Fruit fly (Drosophila melanogaster): ENCODE results near the gene CG31674.

CG31674 gene

dm6 chr2L:20799991-20800897 lies 30.8 kb upstream of the CG31674 start (continued):
- TF ChIP-seq Bgb (GFP tag; IDR thresholded peaks at IDR 0.05; ENCODE audit: partially characterized antibody) (no peak), pho (GFP tag; optimal IDR thresholded peaks at IDR 0.05) (peak; percentile 80), CG30020 (tag; optimal IDR thresholded peaks at IDR 0.05) (no peak), Stat92E (GFP tag; optimal IDR thresholded peaks at IDR 0.05) (no peak), CG12769 (tag; optimal IDR thresholded peaks at IDR 0.05) (peak; percentile 93), Abd-B (GFP tag; optimal IDR thresholded peaks at IDR 0.05) (peak; percentile 68), repo (GFP tag; optimal IDR thresholded peaks at IDR 0.05) (peak; percentile 36), CG7745 (tag; optimal IDR thresholded peaks at IDR 0.05) (no peak), tap (tag; optimal IDR thresholded peaks at IDR 0.05) (peak; percentile 57), CG12071 (GFP tag; optimal IDR thresholded peaks at IDR 0.05) (peak; percentile 77), gro (GFP tag; optimal IDR thresholded peaks at IDR 0.05) (peak; percentile 88), CG16863 (GFP tag; optimal IDR thresholded peaks at IDR 0.05) (peak; percentile 74), lilli (GFP tag; optimal IDR thresholded peaks at IDR 0.05) (peak; percentile 87), CG17829 (tag; optimal IDR thresholded peaks at IDR 0.05) (peak; percentile 63), CG10267 (tag; optimal IDR thresholded peaks at IDR 0.05) (peak; percentile 60), tio (GFP tag; optimal IDR thresholded peaks at IDR 0.05) (peak; percentile 63), Mes4 (GFP tag; optimal IDR thresholded peaks at IDR 0.05) (peak; percentile 39), shn (GFP tag; optimal IDR thresholded peaks at IDR 0.05) (peak; percentile 56), CG2889 (GFP tag; IDR thresholded peaks at IDR 0.05) (peak; percentile 64; the same call in 2 of the 3 replicates), CG1233 (GFP tag; optimal IDR thresholded peaks at IDR 0.05) (peak; percentile 69), CG1792 (GFP tag; optimal IDR thresholded peaks at IDR 0.05) (peak; percentile 69), NK7.1 (GFP tag; optimal IDR thresholded peaks at IDR 0.05) (peak; percentile 61), CG15696 (tag; optimal IDR thresholded peaks at IDR 0.05) (peak; percentile 65), seq (GFP tag; IDR thresholded peaks at IDR 0.05) (peak; percentile 60; the same call in 1 of the 2 replicates), Antp (GFP tag; optimal IDR thresholded peaks at IDR 0.05) (peak; percentile 79), CG2712 (tag; optimal IDR thresholded peaks at IDR 0.05) (peak; percentile 77), inv (GFP tag; IDR thresholded peaks at IDR 0.05; ENCODE audit: partially characterized antibody) (no peak), CG11085 (GFP tag; IDR thresholded peaks at IDR 0.05) (peak; percentile 69), CG2129 (GFP tag; IDR thresholded peaks at IDR 0.05; ENCODE audit: partially characterized antibody) (no peak), Scr (GFP tag; IDR thresholded peaks at IDR 0.05; ENCODE audit: partially characterized antibody) (no peak), CG13624 (GFP tag; optimal IDR thresholded peaks at IDR 0.05) (peak; percentile 86), sens (GFP tag) (peak; percentile 93), Hey (tag; optimal IDR thresholded peaks at IDR 0.05) (peak; percentile 38), CG3163 (GFP tag; optimal IDR thresholded peaks at IDR 0.05) (peak; percentile 34), btn (GFP tag; optimal IDR thresholded peaks at IDR 0.05) (peak; percentile 61), org-1 (GFP tag; optimal IDR thresholded peaks at IDR 0.05) (peak; percentile 74), Drgx (GFP tag; IDR thresholded peaks at IDR 0.05) (peak; percentile 79), CG1832 (GFP tag; optimal IDR thresholded peaks at IDR 0.05) (peak; percentile 51), Rx (GFP tag; IDR thresholded peaks at IDR 0.05) (peak; percentile 60; the same call in 1 of the 2 replicates), tin (GFP tag; optimal IDR thresholded peaks at IDR 0.05) (peak; percentile 68), odd (GFP tag; optimal IDR thresholded peaks at IDR 0.05) (peak; percentile 40), en (GFP tag; optimal IDR thresholded peaks at IDR 0.05) (peak; percentile 71), schlank (tag; optimal IDR thresholded peaks at IDR 0.05) (peak; percentile 83), gfzf (GFP tag; optimal IDR thresholded peaks at IDR 0.05) (no peak), NFAT (GFP tag; IDR thresholded peaks at IDR 0.05) (peak; percentile 73), CG9437 (GFP tag; optimal IDR thresholded peaks at IDR 0.05) (peak; percentile 41), vvl (GFP tag; IDR thresholded peaks at IDR 0.05) (peak; percentile 89), C15 (GFP tag; IDR thresholded peaks at IDR 0.05) (0 out of 3 replicates have a peak, but pooled peaks have one; percentile 26)

Data from whole organism, embryonic.